Worm (Caenorhabditis elegans): ENCODE results near the gene sid-2.

Gene sid-2

DNA sequence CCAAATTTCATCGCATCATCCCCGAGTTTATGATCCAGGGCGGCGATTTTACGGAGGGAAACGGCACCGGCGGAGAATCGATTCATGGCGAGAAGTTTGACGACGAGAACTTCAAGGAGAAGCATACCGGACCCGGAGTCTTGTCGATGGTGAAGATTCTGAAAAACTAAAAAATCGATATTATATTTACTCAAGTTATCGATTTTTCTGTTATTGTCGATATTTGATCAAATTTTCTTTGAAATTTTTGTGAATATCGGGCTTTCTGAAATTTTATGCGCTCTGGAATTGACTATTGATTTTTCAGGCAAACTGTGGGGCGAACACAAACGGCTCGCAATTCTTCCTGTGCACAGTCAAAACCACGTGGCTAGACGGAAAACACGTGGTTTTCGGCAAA lies 13.9 kb downstream of the sid-2 start:
- TF ChIP-seq lin-32 (GFP tag; optimal IDR thresholded peaks at IDR 0.05) (no peak), mls-2 (tag; optimal IDR thresholded peaks at IDR 0.05) (no peak), ces-1 (GFP tag; optimal IDR thresholded peaks at IDR 0.05) (no peak), ceh-39 (tag; optimal IDR thresholded peaks at IDR 0.05) (no peak), nhr-237 (tag; optimal IDR thresholded peaks at IDR 0.05) (no peak), nhr-2 (tag; optimal IDR thresholded peaks at IDR 0.05) (no peak), hlh-1 (tag; optimal IDR thresholded peaks at IDR 0.05) (no peak), unc-62 (GFP tag; optimal IDR thresholded peaks at IDR 0.05) (no peak), lin-13 (tag; optimal IDR thresholded peaks at IDR 0.05) (no peak), unc-120 (tag; optimal IDR thresholded peaks at IDR 0.05; ENCODE audit: poor library complexity, severe bottlenecking) (no peak), pha-4 (tag; optimal IDR thresholded peaks at IDR 0.05) (no peak)

DNA sequence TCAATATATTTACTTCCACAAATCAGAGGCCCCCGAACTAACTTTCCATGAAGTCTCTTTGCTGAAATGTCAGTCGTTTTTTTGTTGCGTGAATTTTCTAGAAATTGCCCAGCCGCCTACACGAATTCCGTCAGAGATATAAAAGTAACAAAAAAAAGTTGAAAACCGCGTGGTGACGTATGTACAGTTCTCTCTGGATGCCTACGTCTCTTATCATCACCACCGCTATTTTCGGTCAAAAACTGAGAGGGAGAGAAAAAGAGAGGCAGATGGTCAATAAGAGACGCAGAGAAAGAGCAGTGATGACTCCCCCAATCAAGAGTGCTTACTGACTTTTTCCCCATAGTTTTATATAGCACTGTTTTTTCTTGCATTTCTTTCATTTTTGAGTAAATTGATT lies 14.8 kb downstream of the sid-2 start:
- TF ChIP-seq cnd-1 (tag; optimal IDR thresholded peaks at IDR 0.05): peak; percentile 53
- peak; percentile 52 for TF ChIP-seq unc-120 (tag; optimal IDR thresholded peaks at IDR 0.05; ENCODE audit: poor library complexity, severe bottlenecking)
- no peak for TF ChIP-seq lin-13 (tag; optimal IDR thresholded peaks at IDR 0.05)
- TF ChIP-seq pha-4 (tag; optimal IDR thresholded peaks at IDR 0.05): peak; percentile 59
- TF ChIP-seq sem-2 (GFP tag; optimal IDR thresholded peaks at IDR 0.05): no peak

ce11 chrIII:13695588-13695987 lies 16.3 kb downstream of the sid-2 start:
- peak; percentile 78 for TF ChIP-seq blmp-1 (tag; optimal IDR thresholded peaks at IDR 0.05)
- TF ChIP-seq ceh-39 (tag; optimal IDR thresholded peaks at IDR 0.05): no peak

- TF ChIP-seq mls-2 (tag; optimal IDR thresholded peaks at IDR 0.05): peak; percentile 14
- TF ChIP-seq snpc-4 (tag; optimal IDR thresholded peaks at IDR 0.05): no peak
- TF ChIP-seq ces-1 (GFP tag; optimal IDR thresholded peaks at IDR 0.05): peak; percentile 31
- peak; percentile 46 for TF ChIP-seq hlh-1 (tag; optimal IDR thresholded peaks at IDR 0.05)
Measured at ce11 chrIII:13697822-13698221, 18.6 kb downstream of the sid-2 start.

ce11 chrIII:13701691-13702090 lies 22.4 kb downstream of the sid-2 start, which contains the start of gene lit-1:
Gene lit-1 (plus strand): TSS chrIII:13701991.
- no peak for TF ChIP-seq unc-62 (GFP tag; optimal IDR thresholded peaks at IDR 0.05)
- no peak for TF ChIP-seq tbx-8 (GFP tag; optimal IDR thresholded peaks at IDR 0.05)
- TF ChIP-seq hlh-1 (tag; optimal IDR thresholded peaks at IDR 0.05): no peak
- TF ChIP-seq nhr-76 (tag; optimal IDR thresholded peaks at IDR 0.05): no peak
- TF ChIP-seq snpc-4 (tag; optimal IDR thresholded peaks at IDR 0.05): no peak
- no peak for TF ChIP-seq sptf-1 (tag; optimal IDR thresholded peaks at IDR 0.05)
- TF ChIP-seq lin-32 (GFP tag; optimal IDR thresholded peaks at IDR 0.05): no peak
- no peak for TF ChIP-seq mls-2 (tag; optimal IDR thresholded peaks at IDR 0.05)
- TF ChIP-seq elt-1 (tag; optimal IDR thresholded peaks at IDR 0.05; ENCODE audit: borderline replicate concordance, insufficient read depth): no peak
- TF ChIP-seq ceh-39 (tag; optimal IDR thresholded peaks at IDR 0.05): no peak
- no peak for TF ChIP-seq nhr-12 (tag; optimal IDR thresholded peaks at IDR 0.05)
- TF ChIP-seq nhr-237 (tag; optimal IDR thresholded peaks at IDR 0.05): no peak
- no peak for TF ChIP-seq mep-1 (tag; optimal IDR thresholded peaks at IDR 0.05)
- TF ChIP-seq bed-3 (GFP tag; optimal IDR thresholded peaks at IDR 0.05): no peak
- no peak for TF ChIP-seq lin-13 (tag; optimal IDR thresholded peaks at IDR 0.05)
- TF ChIP-seq drap-1 (GFP tag; optimal IDR thresholded peaks at IDR 0.05): no peak
- no peak for TF ChIP-seq unc-39 (tag; optimal IDR thresholded peaks at IDR 0.05)
- TF ChIP-seq ztf-11 (tag; optimal IDR thresholded peaks at IDR 0.05): no peak

ce11 chrIII:13708415-13708814 lies 29.2 kb downstream of the sid-2 start:
- TF ChIP-seq hlh-1 (tag; optimal IDR thresholded peaks at IDR 0.05) (no peak), cnd-1 (tag; optimal IDR thresholded peaks at IDR 0.05) (no peak), unc-39 (tag; optimal IDR thresholded peaks at IDR 0.05) (no peak), M03D4.4 (tag; optimal IDR thresholded peaks at IDR 0.05) (no peak), nhr-2 (tag; optimal IDR thresholded peaks at IDR 0.05) (no peak), lsy-2 (tag; optimal IDR thresholded peaks at IDR 0.05) (no peak), elt-3 (tag; optimal IDR thresholded peaks at IDR 0.05) (no peak), nhr-28 (tag; optimal IDR thresholded peaks at IDR 0.05) (no peak), tbx-8 (GFP tag; optimal IDR thresholded peaks at IDR 0.05) (no peak), ceh-83 (GFP tag; optimal IDR thresholded peaks at IDR 0.05) (no peak), flh-1 (GFP tag; optimal IDR thresholded peaks at IDR 0.05) (no peak), nhr-76 (tag; optimal IDR thresholded peaks at IDR 0.05) (no peak), snpc-4 (tag; optimal IDR thresholded peaks at IDR 0.05) (no peak), mep-1 (tag; optimal IDR thresholded peaks at IDR 0.05) (no peak), ztf-11 (tag; optimal IDR thresholded peaks at IDR 0.05) (no peak), bed-3 (GFP tag; optimal IDR thresholded peaks at IDR 0.05) (no peak), sem-2 (GFP tag; optimal IDR thresholded peaks at IDR 0.05) (no peak), sptf-1 (tag; optimal IDR thresholded peaks at IDR 0.05) (no peak), unc-62 (GFP tag; optimal IDR thresholded peaks at IDR 0.05) (no peak), nhr-237 (tag; optimal IDR thresholded peaks at IDR 0.05) (no peak)

All from whole organism, mixed stage, embryonic.